Fruit fly (Drosophila melanogaster) whole organism, embryonic: ENCODE data around the gene CG1628.
A peak's percentile ranks its signal among the peaks of the same experiment; 100 is the strongest.

Source experiments
- Atf3 ChIP-seq: fragments of 200-800 bp; sonication (Bioruptor generic); optimal IDR thresholded peaks from 3 replicates; lab custom pipeline; 2016; ENCODE audit warnings: missing biosample characterization, missing genetic modification characterization
- Blimp-1 ChIP-seq: fragments of 200-800 bp; sonication (Bioruptor generic); optimal IDR thresholded peaks from 3 replicates; lab custom pipeline; 2018; ENCODE audit warnings: missing biosample characterization, missing genetic modification characterization, mild to moderate bottlenecking, moderate library complexity, missing genetic modification reagents
- CG10267 ChIP-seq: fragments of 200-800 bp; sonication (Bioruptor generic); optimal IDR thresholded peaks from 2 replicates; lab custom pipeline; 2018; ENCODE audit warnings: missing biosample characterization, mild to moderate bottlenecking, missing genetic modification characterization, moderate library complexity
- CG11085 ChIP-seq: fragments of 200-800 bp; sonication (Bioruptor generic); IDR thresholded peaks from 2 replicates; pipeline ENCODE4 v1.3.6; 2022; ENCODE audit warnings: missing biosample characterization, missing genetic modification characterization
- CG11456 ChIP-seq: fragments of 200-800 bp; sonication (Bioruptor generic); IDR thresholded peaks from 3 replicates; pipeline ENCODE4 v1.3.6; 2022; ENCODE audit warnings: missing biosample characterization, missing genetic modification characterization
- CG12391 ChIP-seq: fragments of 200-800 bp; sonication (Bioruptor generic); optimal IDR thresholded peaks from 3 replicates; lab custom pipeline; 2018; ENCODE audit warnings: missing biosample characterization, mild to moderate bottlenecking, missing genetic modification characterization, moderate library complexity
- CG15696 ChIP-seq: fragments of 200-800 bp; sonication (Bioruptor generic); optimal IDR thresholded peaks from 2 replicates; lab custom pipeline; 2019; ENCODE audit warnings: missing biosample characterization, mild to moderate bottlenecking, missing genetic modification characterization, moderate library complexity
- CG17568 ChIP-seq: fragments of 200-800 bp; sonication (Bioruptor generic); optimal IDR thresholded peaks from 2 replicates; lab custom pipeline; 2018; ENCODE audit warnings: missing biosample characterization, mild to moderate bottlenecking, missing genetic modification characterization, moderate library complexity
- CG18011 ChIP-seq: fragments of 200-800 bp; sonication (Bioruptor generic); optimal IDR thresholded peaks from 2 replicates; lab custom pipeline; 2017; ENCODE audit warnings: missing biosample characterization, missing genetic modification characterization, mild to moderate bottlenecking, moderate library complexity, missing genotype
- CG18476 ChIP-seq: fragments of 200-800 bp; sonication (Bioruptor generic); optimal IDR thresholded peaks from 2 replicates; lab custom pipeline; 2016; ENCODE audit warnings: missing biosample characterization, mild to moderate bottlenecking, missing genetic modification characterization
- CG30403 ChIP-seq: fragments of 200-800 bp; sonication (Bioruptor generic); optimal IDR thresholded peaks from 3 replicates; lab custom pipeline; 2016; ENCODE audit warnings: missing biosample characterization, missing genetic modification characterization
- CG3065 ChIP-seq: fragments of 200-800 bp; sonication (Bioruptor generic); optimal IDR thresholded peaks from 2 replicates; lab custom pipeline; 2016; ENCODE audit warnings: missing biosample characterization, missing genetic modification characterization
- CG3163 ChIP-seq: fragments of 200-800 bp; sonication (Bioruptor generic); optimal IDR thresholded peaks from 3 replicates; lab custom pipeline; 2016; ENCODE audit warnings: missing biosample characterization, missing genetic modification characterization
- CG4404 ChIP-seq: fragments of 200-800 bp; sonication (Bioruptor generic); IDR thresholded peaks from 2 replicates; pipeline ENCODE4 v1.3.6; 2022; ENCODE audit warnings: missing biosample characterization, missing genetic modification characterization
- CG5180 ChIP-seq: fragments of 200-800 bp; sonication (Bioruptor generic); optimal IDR thresholded peaks from 3 replicates; lab custom pipeline; 2017; ENCODE audit warnings: missing biosample characterization, missing genetic modification characterization, mild to moderate bottlenecking, moderate library complexity, missing genetic modification reagents
- CG6683 ChIP-seq: fragments of 200-800 bp; sonication (Bioruptor generic); optimal IDR thresholded peaks from 2 replicates; lab custom pipeline; 2017; ENCODE audit warnings: missing biosample characterization, mild to moderate bottlenecking, missing genetic modification characterization, missing genetic modification reagents
- CG6854 ChIP-seq: fragments of 200-800 bp; sonication (Bioruptor generic); optimal IDR thresholded peaks from 3 replicates; lab custom pipeline; 2017; ENCODE audit warnings: missing biosample characterization, mild to moderate bottlenecking, missing genetic modification characterization
- CG7271 ChIP-seq: fragments of 200-800 bp; sonication (Bioruptor generic); optimal IDR thresholded peaks from 2 replicates; lab custom pipeline; 2018; ENCODE audit warnings: missing biosample characterization, mild to moderate bottlenecking, missing genetic modification characterization, moderate library complexity
- CkIIα-i1 ChIP-seq: fragments of 200-800 bp; sonication (Bioruptor generic); IDR thresholded peaks from 2 replicates; pipeline ENCODE4 v1.3.6; 2022; ENCODE audit warnings: missing biosample characterization, missing genetic modification characterization
- Dbx ChIP-seq: fragments of 200-800 bp; sonication (Bioruptor generic); IDR thresholded peaks from 3 replicates; pipeline ENCODE4 v1.3.6; 2022; ENCODE audit warnings: missing biosample characterization, missing genetic modification characterization
- Doc2 ChIP-seq: fragments of 200-800 bp; sonication (Bioruptor generic); IDR thresholded peaks from 2 replicates; pipeline ENCODE4 v1.3.6; 2022; ENCODE audit warnings: missing biosample characterization, missing genetic modification characterization
- Drgx ChIP-seq: fragments of 200-800 bp; sonication (Bioruptor generic); IDR thresholded peaks from 2 replicates; pipeline ENCODE4 v1.3.6; 2022; ENCODE audit warnings: missing biosample characterization, missing genetic modification characterization
- Ets97D ChIP-seq: fragments of 200-800 bp; sonication (Bioruptor generic); optimal IDR thresholded peaks from 3 replicates; lab custom pipeline; 2016; ENCODE audit warnings: missing biosample characterization, missing genetic modification characterization
- Fer3 ChIP-seq: fragments of 200-800 bp; sonication (Bioruptor generic); optimal IDR thresholded peaks from 2 replicates; lab custom pipeline; 2018; ENCODE audit warnings: missing biosample characterization, mild to moderate bottlenecking, missing genetic modification characterization, moderate library complexity
- H15 ChIP-seq: fragments of 200-800 bp; sonication (Bioruptor generic); IDR thresholded peaks from 3 replicates; pipeline ENCODE4 v1.3.6; 2022; ENCODE audit warnings: missing biosample characterization, missing genetic modification characterization
- HHEX ChIP-seq: fragments of 200-800 bp; sonication (Bioruptor generic); optimal IDR thresholded peaks from 3 replicates; lab custom pipeline; 2017; ENCODE audit warnings: missing biosample characterization, mild to moderate bottlenecking, missing genetic modification characterization, missing genetic modification reagents
- HLH54F ChIP-seq: fragments of 200-800 bp; sonication (Bioruptor generic); optimal IDR thresholded peaks from 3 replicates; lab custom pipeline; 2016; ENCODE audit warnings: missing biosample characterization, missing genetic modification characterization
- HmgZ ChIP-seq: fragments of 200-800 bp; sonication (Bioruptor generic); optimal IDR thresholded peaks from 2 replicates; lab custom pipeline; 2018; ENCODE audit warnings: missing biosample characterization, mild to moderate bottlenecking, missing genetic modification characterization
- Mad ChIP-seq: fragments of 200-800 bp; sonication (Bioruptor generic); optimal IDR thresholded peaks from 2 replicates; lab custom pipeline; 2016; ENCODE audit warnings: missing biosample characterization, missing genetic modification characterization
- Oaz ChIP-seq: fragments of 200-800 bp; sonication (Bioruptor generic); IDR thresholded peaks from 2 replicates; pipeline ENCODE4 v1.3.6; 2022; ENCODE audit warnings: missing biosample characterization, missing genetic modification characterization
- PHDP ChIP-seq: fragments of 200-800 bp; sonication (Bioruptor generic); optimal IDR thresholded peaks from 3 replicates; lab custom pipeline; 2018; ENCODE audit warnings: missing biosample characterization, mild to moderate bottlenecking, missing genetic modification characterization, moderate library complexity
- Six4 ChIP-seq: fragments of 200-800 bp; sonication (Bioruptor generic); optimal IDR thresholded peaks from 2 replicates; lab custom pipeline; 2016; ENCODE audit warnings: missing biosample characterization, missing genetic modification characterization
- Xbp1 ChIP-seq: fragments of 200-800 bp; sonication (Bioruptor generic); optimal IDR thresholded peaks from 3 replicates; lab custom pipeline; 2016; ENCODE audit warnings: missing biosample characterization, mild to moderate bottlenecking, missing genetic modification characterization
- bbx ChIP-seq: fragments of 200-800 bp; sonication (Bioruptor generic); IDR thresholded peaks from 2 replicates; pipeline ENCODE4 v1.3.6; 2022; ENCODE audit warnings: missing biosample characterization, missing genetic modification characterization; ENCODE audit not compliant: partially characterized antibody
- br ChIP-seq: fragments of >200 bp; optimal IDR thresholded peaks from 2 replicates; lab custom pipeline; 2017
- caup ChIP-seq: fragments of 200-800 bp; sonication (Bioruptor generic); optimal IDR thresholded peaks from 3 replicates; lab custom pipeline; 2017; ENCODE audit warnings: missing biosample characterization, mild to moderate bottlenecking, missing genetic modification characterization, moderate library complexity; ENCODE audit not compliant: severe bottlenecking
- ci ChIP-seq: fragments of 200-800 bp; sonication (Bioruptor generic); IDR thresholded peaks from 3 replicates; pipeline ENCODE4 v1.3.6; 2022; ENCODE audit warnings: missing biosample characterization, missing genetic modification characterization
- danr ChIP-seq: fragments of 200-800 bp; sonication (Bioruptor generic); IDR thresholded peaks from 2 replicates; pipeline ENCODE4 v1.3.6; 2022; ENCODE audit warnings: missing biosample characterization, missing genetic modification characterization
- emc ChIP-seq: fragments of 200-800 bp; sonication (Bioruptor generic); optimal IDR thresholded peaks from 2 replicates; lab custom pipeline; 2016; ENCODE audit warnings: missing biosample characterization, missing genetic modification characterization
- eve ChIP-seq, 2 experiments: fragments of >200 bp; optimal IDR thresholded peaks; 2 replicates each; lab custom pipeline; 2017; ENCODE audit warnings: missing biosample characterization in 2 of 2, missing genetic modification characterization in 2 of 2
- ftz-f1 ChIP-seq: fragments of 200-800 bp; sonication (Bioruptor generic); optimal IDR thresholded peaks from 2 replicates; lab custom pipeline; 2016; ENCODE audit warnings: missing biosample characterization, missing genetic modification characterization
- jumu ChIP-seq: fragments of 200-800 bp; sonication (Bioruptor generic); optimal IDR thresholded peaks from 3 replicates; lab custom pipeline; 2016; ENCODE audit warnings: missing biosample characterization, missing genetic modification characterization
- kni ChIP-seq: fragments of 200-800 bp; sonication (Bioruptor generic); optimal IDR thresholded peaks from 3 replicates; lab custom pipeline; 2017; ENCODE audit warnings: mild to moderate bottlenecking, missing biosample characterization, missing genetic modification reagents, missing genetic modification characterization
- prd ChIP-seq, 3 experiments: fragments of >200 bp in 2 of 3; fragments of 200-800 bp in 1 of 3; sonication (Bioruptor generic) in 1 of 3; optimal IDR thresholded peaks in 2 of 3; IDR thresholded peaks in 1 of 3; 2 replicates in 2 of 3; 3 replicates in 1 of 3; pipeline versions ENCODE4 v1.3.6 to Lab custom; 2017 to 2022; ENCODE audit warnings: missing biosample characterization in 1 of 3, missing genetic modification characterization in 1 of 3
- sqz ChIP-seq: fragments of 200-800 bp; sonication (Bioruptor generic); optimal IDR thresholded peaks from 3 replicates; lab custom pipeline; 2018; ENCODE audit warnings: missing biosample characterization, mild to moderate bottlenecking, missing genetic modification characterization
- stc ChIP-seq: fragments of 200-800 bp; sonication (Bioruptor generic); IDR thresholded peaks from 2 replicates; pipeline ENCODE4 v1.3.6; 2022; ENCODE audit warnings: missing biosample characterization, missing genetic modification characterization
- stwl ChIP-seq: fragments of 200-800 bp; sonication (Bioruptor generic); optimal IDR thresholded peaks from 3 replicates; lab custom pipeline; 2018; ENCODE audit warnings: missing biosample characterization, mild to moderate bottlenecking, missing genetic modification characterization, moderate library complexity
- ttk ChIP-seq: fragments of 200-800 bp; sonication (Bioruptor generic); IDR thresholded peaks from 2 replicates; pipeline ENCODE4 v2.1.2; 2022; ENCODE audit warnings: missing biosample characterization, missing genetic modification characterization
- usp ChIP-seq: fragments of >200 bp; optimal IDR thresholded peaks from 2 replicates; lab custom pipeline; 2017; ENCODE audit warnings: missing biosample characterization, missing genetic modification characterization
- vfl ChIP-seq: fragments of 200-800 bp; sonication (Bioruptor generic); optimal IDR thresholded peaks from 2 replicates; lab custom pipeline; 2016; ENCODE audit warnings: missing biosample characterization, missing genetic modification characterization

The CG1628 gene

DNA sequence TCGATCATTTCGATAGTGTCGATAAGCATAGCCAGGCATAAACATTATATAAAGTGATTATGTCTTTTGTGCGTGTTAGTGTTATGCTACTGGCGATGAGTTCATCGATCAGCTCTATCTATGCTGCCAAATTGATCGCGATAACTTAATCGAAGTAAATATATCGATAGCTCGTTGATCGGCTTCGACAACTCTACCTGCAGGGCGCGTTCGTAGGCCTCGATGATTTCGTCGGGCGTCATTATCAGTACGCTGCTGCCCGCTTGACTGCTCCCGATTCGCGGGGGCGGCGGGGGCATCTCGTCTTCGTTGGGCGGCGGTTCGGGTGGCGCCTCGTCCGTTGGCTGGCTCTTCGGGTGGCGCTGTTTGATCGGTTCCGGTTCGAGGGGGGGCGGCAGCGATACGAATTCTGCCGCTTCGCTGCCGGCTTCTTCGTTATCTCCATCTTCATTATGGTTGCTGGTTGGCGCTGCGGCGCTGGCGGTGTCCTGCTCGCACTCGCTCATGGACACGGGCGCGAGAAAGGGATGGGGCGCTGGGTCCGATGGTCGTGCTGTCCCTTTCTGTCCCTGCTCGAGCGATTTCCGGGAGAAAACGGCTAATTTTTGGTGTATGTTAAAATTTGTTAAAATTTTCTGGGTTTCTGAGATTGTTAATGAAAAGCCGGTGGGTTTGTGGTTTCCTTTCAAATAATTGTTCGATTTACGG, at the start of gene CG1628 (continued):
- TF ChIP-seq danr (GFP tag; lab: Robert Waterston, UW), result no peak
- TF ChIP-seq prd (optimal IDR thresholded peaks at IDR 0.05; lab: Kevin White, UChicago), result no peak
- no peak for TF ChIP-seq prd (GFP tag; IDR thresholded peaks at IDR 0.05; lab: Robert Waterston, UW)
- no peak for TF ChIP-seq Oaz (GFP tag; lab: Robert Waterston, UW)
- TF ChIP-seq Atf3 (GFP tag; lab: Kevin White, UChicago), result no peak
- TF ChIP-seq ttk (GFP tag; lab: Robert Waterston, UW), result no peak; the same call in 1 of the 2 replicates
- TF ChIP-seq CG3163 (GFP tag; lab: Kevin White, UChicago), result no peak
- no peak for TF ChIP-seq Blimp-1 (GFP tag; lab: Kevin White, UChicago)
- peak; percentile 79 for TF ChIP-seq ci (GFP tag; lab: Robert Waterston, UW)
- peak; percentile 33; the same call in 1 of the 2 replicates for TF ChIP-seq Drgx (GFP tag; lab: Robert Waterston, UW)
- peak; percentile 25 for TF ChIP-seq Fer3
- TF ChIP-seq jumu (GFP tag; lab: Kevin White, UChicago), result no peak
- peak; percentile 58 for TF ChIP-seq CG5180
- no peak for TF ChIP-seq sqz (GFP tag; lab: Kevin White, UChicago)
- peak; percentile 41; the same call in 1 of the 2 replicates for TF ChIP-seq stc (GFP tag; lab: Robert Waterston, UW)
- no peak for TF ChIP-seq eve (GFP tag; optimal IDR thresholded peaks at IDR 0.05; lab: Kevin White, UChicago)
- peak; percentile 67 for TF ChIP-seq Ets97D (GFP tag; lab: Kevin White, UChicago)
- 0 out of 3 replicates have a peak, but pooled peaks have one; percentile 47 for TF ChIP-seq CG11456 (GFP tag; lab: Robert Waterston, UW)
- TF ChIP-seq PHDP (tag; lab: Kevin White, UChicago), result no peak
- TF ChIP-seq CG3065 (GFP tag; lab: Kevin White, UChicago), result no peak
- no peak for TF ChIP-seq H15 (GFP tag; lab: Robert Waterston, UW)
- peak; percentile 57 for TF ChIP-seq caup (GFP tag; lab: Kevin White, UChicago)
- no peak for TF ChIP-seq CG4404
- no peak for TF ChIP-seq HLH54F (GFP tag; lab: Kevin White, UChicago)
- TF ChIP-seq ftz-f1 (GFP tag; lab: Kevin White, UChicago), result peak; percentile 80
- peak; percentile 58; the same call in 2 of the 3 replicates for TF ChIP-seq Dbx (GFP tag; lab: Robert Waterston, UW)
- no peak for TF ChIP-seq CG6683
- TF ChIP-seq CG11085 (GFP tag; lab: Robert Waterston, UW), result no peak
- peak; percentile 13 for TF ChIP-seq CG30403 (GFP tag; lab: Kevin White, UChicago)
- no peak for TF ChIP-seq emc (GFP tag; lab: Kevin White, UChicago)
- no peak for TF ChIP-seq CG18011 (GFP tag; lab: Kevin White, UChicago)
- TF ChIP-seq CG18476 (GFP tag; lab: Kevin White, UChicago), result no peak
- no peak for TF ChIP-seq Xbp1 (GFP tag; lab: Kevin White, UChicago)
- TF ChIP-seq br (lab: Kevin White, UChicago), result no peak
- no peak for TF ChIP-seq CG7271 (tag; lab: Kevin White, UChicago)
- no peak for TF ChIP-seq Doc2 (GFP tag; lab: Robert Waterston, UW)
- peak; percentile 86 for TF ChIP-seq kni (GFP tag; lab: Kevin White, UChicago)
- TF ChIP-seq CG17568 (GFP tag; lab: Kevin White, UChicago), result no peak
- no peak for TF ChIP-seq CG12391
- TF ChIP-seq Mad (GFP tag; lab: Kevin White, UChicago), result no peak
- TF ChIP-seq CG6854 (GFP tag; lab: Kevin White, UChicago), result no peak
- no peak for TF ChIP-seq usp (GFP tag; lab: Kevin White, UChicago)
- TF ChIP-seq stwl (tag; lab: Kevin White, UChicago), result peak; percentile 10
- no peak for TF ChIP-seq CG10267 (tag; lab: Kevin White, UChicago)
- no peak for TF ChIP-seq vfl (GFP tag; lab: Kevin White, UChicago)
- peak; percentile 39 for TF ChIP-seq HHEX (GFP tag; lab: Kevin White, UChicago)
- TF ChIP-seq bbx (GFP tag; lab: Robert Waterston, UW), result peak; percentile 63
- no peak for TF ChIP-seq CG15696 (tag; lab: Kevin White, UChicago)
- peak; percentile 59 for TF ChIP-seq HmgZ
- no peak for TF ChIP-seq CkIIα-i1 (GFP tag; lab: Robert Waterston, UW)
- no peak for TF ChIP-seq Six4 (GFP tag; lab: Kevin White, UChicago)
